Worm (Caenorhabditis elegans) whole organism, mixed stage, embryonic: ENCODE measurements around the gene rga-4.

Experiments
- M03D4.4 ChIP-seq: sonication (generic microtip); optimal IDR thresholded peaks from 2 replicates; lab custom pipeline; 2017; ENCODE audit warnings: mild to moderate bottlenecking, missing genetic modification characterization, missing compliant biosample characterization
- blmp-1 ChIP-seq: fragments of 150-350 bp; optimal IDR thresholded peaks from 2 replicates; lab custom pipeline; 2014; ENCODE audit warnings: missing biosample characterization, missing genetic modification characterization
- ceh-39 ChIP-seq: fragments of 150-350 bp; optimal IDR thresholded peaks from 2 replicates; lab custom pipeline; 2014; ENCODE audit warnings: missing biosample characterization, missing genetic modification characterization
- ceh-43 ChIP-seq: fragments of 200-800 bp; sonication (Bioruptor generic); optimal IDR thresholded peaks from 2 replicates; lab custom pipeline; 2018; ENCODE audit warnings: mild to moderate bottlenecking, missing genetic modification characterization, moderate library complexity, missing compliant biosample characterization
- ceh-83 ChIP-seq: fragments of 200-800 bp; sonication (Bioruptor generic); optimal IDR thresholded peaks from 2 replicates; lab custom pipeline; 2018; ENCODE audit warnings: mild to moderate bottlenecking, missing genetic modification characterization, missing compliant biosample characterization
- ces-1 ChIP-seq: fragments of 150-350 bp; optimal IDR thresholded peaks from 2 replicates; lab custom pipeline; 2014; ENCODE audit warnings: missing biosample characterization, missing genetic modification reagents, missing genetic modification characterization
- cnd-1 ChIP-seq: fragments of 200-800 bp; sonication (Bioruptor generic); optimal IDR thresholded peaks from 2 replicates; lab custom pipeline; 2018; ENCODE audit warnings: mild to moderate bottlenecking, missing genetic modification characterization, missing compliant biosample characterization
- drap-1 ChIP-seq: fragments of 200-800 bp; sonication (Bioruptor generic); optimal IDR thresholded peaks from 3 replicates; lab custom pipeline; 2018; ENCODE audit warnings: mild to moderate bottlenecking, missing genetic modification characterization, missing compliant biosample characterization
- elt-1 ChIP-seq: sonication (generic microtip); optimal IDR thresholded peaks from 2 replicates; lab custom pipeline; 2017; ENCODE audit warnings: missing genetic modification characterization, mild to moderate bottlenecking, missing compliant biosample characterization, antibody characterized with exemption, moderate library complexity, borderline replicate concordance; ENCODE audit not compliant: insufficient read depth
- elt-3 ChIP-seq: fragments of 150-350 bp; optimal IDR thresholded peaks from 2 replicates; lab custom pipeline; 2014; ENCODE audit warnings: missing biosample characterization, missing genetic modification characterization
- flh-1 ChIP-seq: fragments of 200-800 bp; sonication (Bioruptor generic); optimal IDR thresholded peaks from 2 replicates; lab custom pipeline; 2018; ENCODE audit warnings: mild to moderate bottlenecking, missing genetic modification characterization, moderate library complexity, missing compliant biosample characterization
- ham-2 ChIP-seq: fragments of 200-800 bp; sonication (Bioruptor generic); optimal IDR thresholded peaks from 2 replicates; lab custom pipeline; 2018; ENCODE audit warnings: mild to moderate bottlenecking, missing genetic modification characterization, missing compliant biosample characterization
- hlh-1 ChIP-seq: fragments of 150-350 bp; optimal IDR thresholded peaks from 2 replicates; lab custom pipeline; 2014; ENCODE audit warnings: missing biosample characterization, missing genetic modification reagents, missing genetic modification characterization
- lin-13 ChIP-seq: fragments of 150-350 bp; optimal IDR thresholded peaks from 2 replicates; lab custom pipeline; 2014; ENCODE audit warnings: missing biosample characterization, missing genetic modification characterization
- lin-32 ChIP-seq: fragments of 200-800 bp; sonication (Bioruptor generic); optimal IDR thresholded peaks from 2 replicates; lab custom pipeline; 2018; ENCODE audit warnings: mild to moderate bottlenecking, missing genetic modification characterization, missing compliant biosample characterization
- lsy-2 ChIP-seq: fragments of 150-350 bp; optimal IDR thresholded peaks from 2 replicates; lab custom pipeline; 2014; ENCODE audit warnings: missing biosample characterization, missing genetic modification characterization
- mab-5 ChIP-seq: fragments of 150-350 bp; optimal IDR thresholded peaks from 2 replicates; lab custom pipeline; 2014; ENCODE audit warnings: missing biosample characterization, missing genetic modification characterization
- mep-1 ChIP-seq: fragments of 150-350 bp; optimal IDR thresholded peaks from 2 replicates; lab custom pipeline; 2017; ENCODE audit warnings: missing biosample characterization, missing genetic modification reagents, missing genetic modification characterization, inconsistent platforms
- mls-2 ChIP-seq: sonication (generic microtip); optimal IDR thresholded peaks from 2 replicates; lab custom pipeline; 2016; ENCODE audit warnings: mild to moderate bottlenecking, missing genetic modification characterization, moderate library complexity, missing compliant biosample characterization
- nhr-12 ChIP-seq: fragments of 150-350 bp; optimal IDR thresholded peaks from 2 replicates; lab custom pipeline; 2014; ENCODE audit warnings: missing biosample characterization, missing genetic modification characterization
- nhr-2 ChIP-seq: fragments of 150-350 bp; optimal IDR thresholded peaks from 2 replicates; lab custom pipeline; 2014; ENCODE audit warnings: missing biosample characterization, missing genetic modification characterization
- nhr-237 ChIP-seq: fragments of 150-350 bp; optimal IDR thresholded peaks from 2 replicates; lab custom pipeline; 2014; ENCODE audit warnings: missing biosample characterization, missing genetic modification characterization
- nhr-28 ChIP-seq: fragments of 150-350 bp; optimal IDR thresholded peaks from 2 replicates; lab custom pipeline; 2014; ENCODE audit warnings: missing biosample characterization, missing genetic modification characterization
- pha-4 ChIP-seq: fragments of 150-350 bp; optimal IDR thresholded peaks from 2 replicates; lab custom pipeline; 2018; ENCODE audit warnings: missing biosample characterization, missing genetic modification reagents, missing genetic modification characterization
- sem-2 ChIP-seq: fragments of 200-800 bp; sonication (Bioruptor generic); optimal IDR thresholded peaks from 2 replicates; lab custom pipeline; 2018; ENCODE audit warnings: mild to moderate bottlenecking, missing genetic modification characterization, missing compliant biosample characterization
- snpc-4 ChIP-seq: fragments of 150-350 bp; optimal IDR thresholded peaks from 2 replicates; lab custom pipeline; 2014; ENCODE audit warnings: missing biosample characterization, missing genetic modification characterization
- sptf-1 ChIP-seq: sonication (generic microtip); optimal IDR thresholded peaks from 2 replicates; lab custom pipeline; 2017; ENCODE audit warnings: mild to moderate bottlenecking, missing genetic modification characterization, moderate library complexity, missing compliant biosample characterization
- tbx-8 ChIP-seq: fragments of 200-800 bp; sonication (Bioruptor generic); optimal IDR thresholded peaks from 2 replicates; lab custom pipeline; 2018; ENCODE audit warnings: mild to moderate bottlenecking, missing genetic modification characterization, moderate library complexity, missing compliant biosample characterization
- unc-120 ChIP-seq: sonication (generic microtip); optimal IDR thresholded peaks from 2 replicates; lab custom pipeline; 2017; ENCODE audit warnings: missing genetic modification characterization, missing compliant biosample characterization; ENCODE audit not compliant: poor library complexity, severe bottlenecking
- unc-39 ChIP-seq: fragments of 150-350 bp; optimal IDR thresholded peaks from 2 replicates; lab custom pipeline; 2014; ENCODE audit warnings: missing biosample characterization, missing genetic modification characterization
- ztf-11 ChIP-seq: fragments of 150-350 bp; optimal IDR thresholded peaks from 2 replicates; lab custom pipeline; 2014; ENCODE audit warnings: missing biosample characterization, missing genetic modification characterization

Gene rga-4

DNA sequence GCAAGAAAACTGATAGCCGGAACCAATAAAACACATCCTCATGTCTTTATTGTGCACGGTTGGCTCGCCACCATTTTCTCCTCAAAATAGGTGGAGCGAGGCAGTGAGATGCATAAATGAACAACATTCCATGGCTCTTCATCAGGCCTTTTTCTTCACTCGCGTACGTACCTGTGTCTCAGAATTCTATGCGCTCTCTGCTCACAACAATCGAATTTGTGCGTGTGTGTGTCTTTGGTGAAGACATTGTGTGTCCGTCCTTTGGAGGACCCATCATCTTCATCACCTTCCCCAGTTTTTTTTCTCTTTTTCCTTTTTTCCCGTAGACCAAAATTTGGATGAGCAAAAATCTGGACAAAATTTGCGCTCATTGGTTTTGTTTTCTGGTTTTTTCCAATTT lies 39.2 kb upstream of the rga-4 start:
- TF ChIP-seq ces-1: peak; percentile 55
- TF ChIP-seq snpc-4 (tag; lab: Kevin White, UChicago): no peak

DNA sequence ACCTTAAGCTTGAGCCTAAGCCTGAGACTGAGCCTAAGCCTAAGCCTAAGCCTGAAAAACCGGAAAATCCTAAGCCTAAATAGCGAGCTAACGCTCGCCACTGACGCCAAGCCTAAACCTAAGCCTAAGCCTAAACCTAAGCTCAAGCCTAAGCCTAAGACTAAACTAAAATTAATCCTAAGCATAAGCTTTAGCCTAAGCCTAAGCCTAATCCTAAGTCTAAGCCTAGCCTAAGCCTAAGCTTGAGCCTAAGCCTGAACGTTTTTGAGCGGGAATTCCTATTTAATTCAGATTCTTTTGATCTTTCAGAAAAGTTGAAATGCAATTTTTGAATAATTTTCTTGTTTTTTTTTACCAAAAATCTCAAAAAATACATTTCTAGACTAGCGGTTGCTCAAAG lies 33.1 kb upstream of the rga-4 start:
- TF ChIP-seq flh-1 (GFP tag; lab: Kevin White, UChicago) (no peak), ceh-39 (tag; lab: Kevin White, UChicago) (no peak), unc-39 (tag; lab: Kevin White, UChicago) (no peak), elt-1 (tag; lab: Kevin White, UChicago) (no peak), nhr-28 (tag; lab: Kevin White, UChicago) (no peak), blmp-1 (tag; lab: Kevin White, UChicago) (no peak), drap-1 (GFP tag; lab: Kevin White, UChicago) (no peak), hlh-1 (tag; lab: Kevin White, UChicago) (no peak), lsy-2 (tag; lab: Kevin White, UChicago) (no peak), lin-32 (GFP tag; lab: Kevin White, UChicago) (no peak)

ce11 chrV:1414615-1415433 lies 31.8 kb upstream of the rga-4 start:
- no peak for TF ChIP-seq sem-2 (GFP tag; lab: Kevin White, UChicago)
- no peak for TF ChIP-seq mab-5 (tag; lab: Kevin White, UChicago)
- TF ChIP-seq ceh-83 (GFP tag; lab: Kevin White, UChicago): no peak
- no peak for TF ChIP-seq lin-13
- no peak for TF ChIP-seq ceh-39 (tag; lab: Kevin White, UChicago)
- TF ChIP-seq snpc-4 (tag; lab: Kevin White, UChicago): no peak
- TF ChIP-seq nhr-237 (tag; lab: Kevin White, UChicago): no peak
- no peak for TF ChIP-seq drap-1 (GFP tag; lab: Kevin White, UChicago)
- no peak for TF ChIP-seq mep-1 (tag; lab: Kevin White, UChicago)
- TF ChIP-seq elt-3 (tag; lab: Kevin White, UChicago): no peak
- TF ChIP-seq flh-1 (GFP tag; lab: Kevin White, UChicago): no peak
- no peak for TF ChIP-seq M03D4.4 (tag; lab: Kevin White, UChicago)
- no peak for TF ChIP-seq sptf-1
- no peak for TF ChIP-seq nhr-28 (tag; lab: Kevin White, UChicago)
- TF ChIP-seq nhr-12 (tag; lab: Kevin White, UChicago): no peak
- no peak for TF ChIP-seq ceh-43 (GFP tag; lab: Kevin White, UChicago)
- no peak for TF ChIP-seq hlh-1 (tag; lab: Kevin White, UChicago)

- TF ChIP-seq unc-39 (tag; lab: Kevin White, UChicago) (no peak), drap-1 (GFP tag; lab: Kevin White, UChicago) (no peak), elt-3 (tag; lab: Kevin White, UChicago) (no peak), nhr-2 (tag; lab: Kevin White, UChicago) (no peak), mls-2 (tag; lab: Kevin White, UChicago) (no peak), sptf-1 (no peak), ceh-39 (tag; lab: Kevin White, UChicago) (no peak), cnd-1 (tag; lab: Kevin White, UChicago) (no peak), nhr-237 (tag; lab: Kevin White, UChicago) (no peak), elt-1 (tag; lab: Kevin White, UChicago) (no peak), mep-1 (tag; lab: Kevin White, UChicago) (no peak), ceh-83 (GFP tag; lab: Kevin White, UChicago) (no peak), snpc-4 (tag; lab: Kevin White, UChicago) (no peak), ces-1 (no peak), sem-2 (GFP tag; lab: Kevin White, UChicago) (no peak), lin-32 (GFP tag; lab: Kevin White, UChicago) (no peak), lin-13 (no peak), ham-2 (no peak), nhr-28 (tag; lab: Kevin White, UChicago) (no peak)
Observed at ce11 chrV:1411459-1411858, 28.4 kb upstream of the rga-4 start, which contains the start of gene snt-5. Gene snt-5 (minus strand): TSS chrV:1411559.

DNA sequence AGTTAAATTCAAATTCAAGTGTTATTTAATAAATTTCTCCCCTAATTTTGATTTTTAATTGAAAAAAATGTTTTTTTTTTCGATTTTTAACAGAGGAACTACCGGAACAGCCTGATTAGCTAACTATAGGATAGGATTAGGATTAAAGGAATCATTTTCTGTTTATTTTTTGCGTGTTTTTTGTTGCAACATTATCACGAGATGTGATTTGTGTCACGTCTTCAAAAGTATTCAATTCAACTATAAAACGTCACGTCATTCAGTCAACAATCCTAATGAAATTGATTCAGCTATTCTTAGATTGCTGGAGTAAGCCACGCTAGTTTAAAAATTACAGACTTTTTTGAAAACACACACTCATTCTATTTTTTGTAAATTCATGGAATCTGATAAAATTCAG lies 27.7 kb upstream of the rga-4 start:
- TF ChIP-seq elt-1 (tag; lab: Kevin White, UChicago) (no peak), M03D4.4 (tag; lab: Kevin White, UChicago) (no peak), elt-3 (tag; lab: Kevin White, UChicago) (no peak), tbx-8 (no peak), mep-1 (tag; lab: Kevin White, UChicago) (no peak), pha-4 (tag; lab: Kevin White, UChicago) (no peak), unc-120 (tag; lab: Kevin White, UChicago) (no peak), ztf-11 (no peak), ceh-39 (tag; lab: Kevin White, UChicago) (no peak), sem-2 (GFP tag; lab: Kevin White, UChicago) (no peak)
